Worm (Caenorhabditis elegans) whole organism, L4 larva: ENCODE data around the gene nmad-1.

Source experiments
- T20F7.1 ChIP-seq: fragments of 200-800 bp; sonication (Bioruptor generic); optimal IDR thresholded peaks from 2 replicates; lab custom pipeline; 2018; ENCODE audit warnings: mild to moderate bottlenecking, missing genetic modification characterization, missing compliant biosample characterization
- Y105C5A.15 ChIP-seq: fragments of 200-800 bp; sonication (Bioruptor generic); IDR thresholded peaks from 2 replicates; pipeline ENCODE4 v1.3.6; 2022; ENCODE audit warnings: missing genetic modification characterization, missing compliant biosample characterization
- ZK337.2 ChIP-seq: fragments of 200-800 bp; sonication (Bioruptor generic); IDR thresholded peaks from 2 replicates; pipeline ENCODE4 v1.3.6; 2022; ENCODE audit warnings: missing genetic modification reagents, missing genetic modification characterization, missing compliant biosample characterization
- aha-1 ChIP-seq: fragments of 150-350 bp; peaks from one replicate; lab custom pipeline; 2014; ENCODE audit warnings: missing biosample characterization, missing genetic modification characterization
- aly-2 ChIP-seq: sonication (generic microtip); optimal IDR thresholded peaks from 2 replicates; lab custom pipeline; 2018; ENCODE audit warnings: missing biosample characterization, missing genetic modification characterization
- ama-1 ChIP-seq: fragments of 150-350 bp; optimal IDR thresholded peaks from 2 replicates; lab custom pipeline; 2014; ENCODE audit warnings: inconsistent platforms, mixed read lengths
- arid-1 ChIP-seq: fragments of 200-800 bp; sonication (Bioruptor generic); conservative IDR thresholded peaks from 2 replicates; pipeline ENCODE4 v1.3.6; 2022; ENCODE audit warnings: missing genetic modification reagents, missing genetic modification characterization, missing compliant biosample characterization
- attf-4 ChIP-seq: sonication (generic microtip); optimal IDR thresholded peaks from 3 replicates; lab custom pipeline; 2017; ENCODE audit warnings: missing biosample characterization, missing genetic modification characterization
- ceh-20 ChIP-seq: fragments of 200-800 bp; sonication (Bioruptor generic); IDR thresholded peaks from 2 replicates; pipeline ENCODE4 v1.3.6; 2022; ENCODE audit warnings: missing genetic modification reagents, missing genetic modification characterization, missing compliant biosample characterization
- ceh-32 ChIP-seq: sonication (generic microtip); optimal IDR thresholded peaks from 2 replicates; lab custom pipeline; 2016; ENCODE audit warnings: mild to moderate bottlenecking, missing genetic modification characterization, missing compliant biosample characterization; ENCODE audit not compliant: poor library complexity
- ctbp-1 ChIP-seq: fragments of 200-800 bp; sonication (Bioruptor generic); IDR thresholded peaks from 2 replicates; pipeline ENCODE4 v1.3.6; 2022; ENCODE audit warnings: missing genetic modification reagents, missing genetic modification characterization, missing compliant biosample characterization
- daf-19 ChIP-seq: fragments of 200-800 bp; sonication (Bioruptor generic); conservative IDR thresholded peaks from 2 replicates; pipeline ENCODE4 v1.3.6; 2022; ENCODE audit warnings: missing genetic modification characterization, missing compliant biosample characterization
- dmd-9 ChIP-seq: fragments of 200-800 bp; sonication (Bioruptor generic); IDR thresholded peaks from 2 replicates; pipeline ENCODE4 v1.3.6; 2022; ENCODE audit warnings: missing genetic modification reagents, missing genetic modification characterization, missing compliant biosample characterization
- egl-43 ChIP-seq: fragments of 200-800 bp; sonication (Bioruptor generic); IDR thresholded peaks from 2 replicates; pipeline ENCODE4 v1.3.6; 2022; ENCODE audit warnings: missing genetic modification reagents, missing genetic modification characterization, missing compliant biosample characterization
- hlh-11 ChIP-seq: fragments of 200-800 bp; sonication (Bioruptor generic); optimal IDR thresholded peaks from 2 replicates; lab custom pipeline; 2018; ENCODE audit warnings: mild to moderate bottlenecking, missing genetic modification characterization, missing compliant biosample characterization
- hlh-30 ChIP-seq: sonication (generic microtip); optimal IDR thresholded peaks from 2 replicates; lab custom pipeline; 2017; ENCODE audit warnings: antibody characterized with exemption, mild to moderate bottlenecking, missing genetic modification characterization, missing compliant biosample characterization; ENCODE audit not compliant: insufficient read depth
- lim-7 ChIP-seq: fragments of 200-800 bp; sonication (Bioruptor generic); IDR thresholded peaks from 2 replicates; pipeline ENCODE4 v1.3.6; 2022; ENCODE audit warnings: missing genetic modification characterization, missing compliant biosample characterization
- lin-1 ChIP-seq: fragments of 200-800 bp; sonication (Bioruptor generic); IDR thresholded peaks from 2 replicates; pipeline ENCODE4 v1.3.6; 2022; ENCODE audit warnings: missing genetic modification reagents, missing genetic modification characterization, missing compliant biosample characterization
- lin-15B ChIP-seq: fragments of 150-350 bp; sonication (generic microtip); optimal IDR thresholded peaks from 3 replicates; lab custom pipeline; 2014; ENCODE audit warnings: missing biosample characterization, missing genetic modification characterization
- lin-38 ChIP-seq: fragments of 200-800 bp; sonication (Bioruptor generic); IDR thresholded peaks from 2 replicates; pipeline ENCODE4 v1.3.6; 2022; ENCODE audit warnings: missing genetic modification reagents, missing genetic modification characterization, missing compliant biosample characterization
- lir-3 ChIP-seq: sonication (generic microtip); optimal IDR thresholded peaks from 2 replicates; lab custom pipeline; 2016; ENCODE audit warnings: mild to moderate bottlenecking, missing genetic modification characterization, missing compliant biosample characterization
- madf-9 ChIP-seq: fragments of 200-800 bp; sonication (Bioruptor generic); conservative IDR thresholded peaks from 2 replicates; pipeline ENCODE4 v1.3.6; 2022; ENCODE audit warnings: missing genetic modification reagents, missing genetic modification characterization, missing compliant biosample characterization
- mxl-2 ChIP-seq: fragments of 200-800 bp; sonication (Bioruptor generic); conservative IDR thresholded peaks from 2 replicates; pipeline ENCODE4 v1.3.6; 2022; ENCODE audit warnings: missing genetic modification reagents, missing genetic modification characterization, missing compliant biosample characterization
- mxl-3 ChIP-seq: fragments of 200-800 bp; sonication (Bioruptor generic); optimal IDR thresholded peaks from 2 replicates; lab custom pipeline; 2018; ENCODE audit warnings: mild to moderate bottlenecking, missing genetic modification characterization, missing compliant biosample characterization
- nhr-111 ChIP-seq: fragments of 200-800 bp; sonication (Bioruptor generic); optimal IDR thresholded peaks from 2 replicates; lab custom pipeline; 2018; ENCODE audit warnings: mild to moderate bottlenecking, missing genetic modification characterization, missing compliant biosample characterization
- nhr-28 ChIP-seq: fragments of 150-350 bp; optimal IDR thresholded peaks from 2 replicates; lab custom pipeline; 2014; ENCODE audit warnings: missing biosample characterization, missing genetic modification characterization
- nhr-41 ChIP-seq: fragments of 200-800 bp; sonication (Bioruptor generic); IDR thresholded peaks from 2 replicates; pipeline ENCODE4 v1.3.6; 2022; ENCODE audit warnings: missing genetic modification reagents, missing genetic modification characterization, missing compliant biosample characterization
- pqm-1 ChIP-seq: sonication (generic microtip); optimal IDR thresholded peaks from 2 replicates; lab custom pipeline; 2017; ENCODE audit warnings: missing biosample characterization, missing genetic modification characterization
- rbr-2 ChIP-seq: sonication (generic microtip); optimal IDR thresholded peaks from 2 replicates; lab custom pipeline; 2016; ENCODE audit warnings: missing genotype, missing genetic modification characterization, missing compliant biosample characterization
- set-16 ChIP-seq: fragments of 200-800 bp; sonication (Bioruptor generic); IDR thresholded peaks from 2 replicates; pipeline ENCODE4 v1.3.6; 2022; ENCODE audit warnings: missing genetic modification reagents, missing genetic modification characterization, missing compliant biosample characterization
- spr-3 ChIP-seq: fragments of 200-800 bp; sonication (Bioruptor generic); optimal IDR thresholded peaks from 2 replicates; lab custom pipeline; 2018; ENCODE audit warnings: mild to moderate bottlenecking, missing genetic modification characterization, missing compliant biosample characterization
- tag-97 ChIP-seq: fragments of 200-800 bp; sonication (Bioruptor generic); IDR thresholded peaks from 2 replicates; pipeline ENCODE4 v1.3.6; 2022; ENCODE audit warnings: missing genetic modification characterization, missing compliant biosample characterization
- tra-1 ChIP-seq: fragments of 200-800 bp; sonication (Bioruptor generic); IDR thresholded peaks from 2 replicates; pipeline ENCODE4 v1.3.6; 2022; ENCODE audit warnings: missing genetic modification reagents, missing genetic modification characterization, missing compliant biosample characterization
- unc-39 ChIP-seq: sonication (generic microtip); optimal IDR thresholded peaks from 2 replicates; lab custom pipeline; 2017; ENCODE audit warnings: missing biosample characterization, missing genetic modification characterization
- unc-62 ChIP-seq, 3 experiments: fragments of 150-350 bp in 1 of 3; sonication (generic microtip); optimal IDR thresholded peaks in 2 of 3; peaks in 1 of 3; 1 replicate in 1 of 3; 2 replicates in 2 of 3; lab custom pipeline; 2014 to 2017; ENCODE audit warnings: missing biosample characterization in 3 of 3, missing genetic modification characterization in 3 of 3, missing genetic modification reagents in 3 of 3, missing genotype in 1 of 3
- zag-1 ChIP-seq: fragments of 150-350 bp; optimal IDR thresholded peaks from 2 replicates; lab custom pipeline; 2014; ENCODE audit warnings: missing biosample characterization, missing genetic modification characterization
- zfp-3 ChIP-seq: fragments of 200-800 bp; sonication (Bioruptor generic); conservative IDR thresholded peaks from 2 replicates; pipeline ENCODE4 v1.3.6; 2022; ENCODE audit warnings: missing genetic modification reagents, missing genetic modification characterization, missing compliant biosample characterization
- ztf-11 ChIP-seq: fragments of 150-350 bp; optimal IDR thresholded peaks from 2 replicates; lab custom pipeline; 2014; ENCODE audit warnings: missing biosample characterization, missing genetic modification characterization
- ztf-7 ChIP-seq: fragments of 150-350 bp; optimal IDR thresholded peaks from 2 replicates; lab custom pipeline; 2014; ENCODE audit warnings: missing biosample characterization, missing genetic modification characterization

The nmad-1 gene

DNA sequence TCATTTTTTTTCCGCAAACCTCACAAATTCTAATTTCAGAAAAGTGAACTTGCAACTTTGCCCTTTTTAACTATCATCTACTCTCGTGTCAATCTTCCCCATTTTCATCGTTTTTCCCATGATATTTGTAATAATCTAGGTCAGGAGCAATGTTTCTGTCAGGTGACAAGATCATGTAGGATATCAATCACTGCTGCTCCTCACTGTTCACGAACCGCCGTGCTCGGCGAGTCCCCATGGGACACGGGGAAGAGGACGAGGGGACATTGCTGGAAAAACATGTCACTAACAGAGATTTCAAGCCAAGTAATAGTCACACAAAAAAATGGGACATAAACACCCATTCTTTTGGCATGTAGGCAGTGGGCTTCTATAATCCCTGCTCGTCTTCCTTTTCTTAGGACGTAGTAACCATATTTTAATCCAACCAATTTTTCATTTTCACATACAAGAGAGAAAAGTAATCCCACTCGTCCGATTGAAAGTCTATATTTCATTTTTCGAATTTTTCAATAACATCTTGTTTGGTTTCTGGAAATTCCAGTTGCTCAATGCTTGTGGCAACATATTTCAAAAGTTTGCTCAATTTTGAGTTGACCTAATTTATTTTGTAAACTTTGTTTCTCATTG lies 16.2 kb upstream of the nmad-1 start:
- peak; percentile 48; the same call in 1 of the 2 replicates for TF ChIP-seq ceh-20 (GFP tag; lab: Robert Waterston, UW)
- no peak for TF ChIP-seq ama-1 (lab: Kevin White, UChicago)
- TF ChIP-seq daf-19 (GFP tag; lab: Robert Waterston, UW), result no peak
- TF ChIP-seq T20F7.1 (GFP tag; lab: Kevin White, UChicago), result no peak
- TF ChIP-seq ceh-32 (tag; lab: Kevin White, UChicago), result no peak
- TF ChIP-seq tag-97 (GFP tag; lab: Robert Waterston, UW), result no peak
- peak in 1 of 2 experiments; percentile 86 for TF ChIP-seq unc-62 (GFP tag; optimal IDR thresholded peaks at IDR 0.05 in 1 of 2; lab: Kevin White, UChicago)
- TF ChIP-seq unc-62 (tag; optimal IDR thresholded peaks at IDR 0.05; lab: Kevin White, UChicago), result no peak
- no peak for TF ChIP-seq madf-9 (GFP tag; lab: Robert Waterston, UW)
- no peak for TF ChIP-seq ztf-11 (tag; lab: Kevin White, UChicago)
- peak; percentile 10 for TF ChIP-seq hlh-30
- no peak for TF ChIP-seq lir-3 (tag; lab: Kevin White, UChicago)
- TF ChIP-seq attf-4 (tag; lab: Kevin White, UChicago), result no peak
- TF ChIP-seq unc-39 (tag; lab: Kevin White, UChicago), result no peak
- no peak for TF ChIP-seq ctbp-1 (GFP tag; lab: Robert Waterston, UW)
- TF ChIP-seq zag-1, result no peak
- TF ChIP-seq lin-15B (tag; lab: Kevin White, UChicago), result no peak
- no peak for TF ChIP-seq lin-1 (GFP tag; lab: Robert Waterston, UW)
- TF ChIP-seq ztf-7 (tag; lab: Kevin White, UChicago), result no peak

DNA sequence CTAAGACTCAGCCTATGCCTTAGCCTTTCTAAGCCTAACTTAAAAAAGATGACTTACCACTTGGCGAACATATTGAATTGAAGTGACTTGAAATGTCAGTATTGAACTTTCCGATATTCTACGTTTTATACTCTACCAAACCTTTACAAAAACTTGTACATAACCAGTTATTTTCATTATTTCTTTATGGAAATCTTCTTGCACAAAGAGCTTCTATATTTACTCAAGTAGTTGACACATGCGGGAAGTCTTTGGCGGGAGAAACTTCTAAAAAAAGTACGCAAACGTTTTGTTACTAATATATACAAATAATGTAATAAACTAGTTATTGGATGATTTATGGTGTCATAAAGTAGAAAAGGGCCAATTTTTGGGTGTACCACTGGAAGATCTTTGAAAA lies 13.9 kb upstream of the nmad-1 start, which contains the start of gene nspb-12:
nspb-12 (minus strand) TSS at position 101 of the 400 bp plus-strand sequence.
- TF ChIP-seq nhr-111 (GFP tag; lab: Kevin White, UChicago) (no peak), aha-1 (tag; lab: Kevin White, UChicago) (peak; percentile 1)

- no peak for TF ChIP-seq tra-1 (GFP tag; lab: Robert Waterston, UW)
- TF ChIP-seq egl-43 (GFP tag; lab: Robert Waterston, UW), result peak; percentile 55; the same call in 1 of the 2 replicates
- no peak for TF ChIP-seq pqm-1 (tag; lab: Kevin White, UChicago)
- no peak for TF ChIP-seq tag-97 (GFP tag; lab: Robert Waterston, UW)
- TF ChIP-seq arid-1 (GFP tag; lab: Robert Waterston, UW), result 0 out of 2 replicates have a peak, but pooled peaks have one; percentile 35
- TF ChIP-seq rbr-2 (tag; lab: Kevin White, UChicago), result no peak
These were observed 13.5 kb upstream of the nmad-1 start for ce11 chrIII:5568265-5568664.

DNA sequence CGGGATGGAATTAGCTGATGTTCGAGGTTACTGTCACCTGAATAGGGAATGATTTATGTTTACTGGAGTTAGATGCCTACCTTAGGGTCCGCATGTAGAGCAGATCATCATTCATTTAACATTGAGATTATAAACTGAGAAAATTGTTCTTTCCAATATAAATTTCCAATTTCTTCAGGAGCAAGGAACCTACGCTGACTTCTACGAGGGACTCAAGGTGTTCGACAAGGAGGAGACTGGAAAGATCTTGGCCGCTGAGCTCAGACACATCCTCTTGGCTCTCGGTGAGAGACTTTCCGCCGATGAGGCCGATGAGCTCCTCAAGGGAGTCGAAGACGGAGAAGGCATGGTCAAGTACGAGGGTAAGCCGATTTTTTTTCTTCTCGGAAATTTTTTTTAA lies 11.8 kb upstream of the nmad-1 start:
- TF ChIP-seq madf-9 (GFP tag; lab: Robert Waterston, UW), result no peak
- TF ChIP-seq unc-62 (GFP tag; optimal IDR thresholded peaks at IDR 0.05 in 1 of 2; lab: Kevin White, UChicago), result peak in 1 of 2 experiments; percentile 68
- TF ChIP-seq unc-62 (tag; optimal IDR thresholded peaks at IDR 0.05; lab: Kevin White, UChicago), result no peak
- TF ChIP-seq set-16 (GFP tag; lab: Robert Waterston, UW), result peak; percentile 50
- TF ChIP-seq, all 104 proteins: peak for 2

- TF ChIP-seq nhr-28 (tag; lab: Kevin White, UChicago) (no peak), ceh-32 (tag; lab: Kevin White, UChicago) (no peak)
These were observed 11.0 kb upstream of the nmad-1 start for ce11 chrIII:5565699-5566098.

DNA sequence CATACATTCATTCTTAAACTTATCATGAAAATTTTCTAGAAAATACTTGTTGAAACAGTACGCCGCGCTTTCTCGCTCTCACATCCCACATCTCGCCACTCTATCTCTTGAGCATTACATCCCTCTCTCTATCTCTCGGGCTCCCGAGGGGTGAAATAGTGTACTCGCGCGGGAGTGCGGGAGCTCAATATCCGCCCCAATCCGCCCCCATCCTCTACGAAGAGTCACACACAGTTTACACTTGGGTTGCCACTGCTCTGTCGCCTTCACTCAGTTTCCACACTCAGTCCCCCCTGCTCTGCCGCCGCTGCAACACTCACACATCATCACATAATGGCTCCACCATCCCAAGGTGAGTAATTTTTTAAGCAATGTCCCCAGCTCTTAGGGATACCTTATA lies 10.1 kb upstream of the nmad-1 start, which contains the start of gene mlc-3:
mlc-3 (plus strand) TSS at position 227 of the 400 bp plus-strand sequence.
- TF ChIP-seq aly-2 (no peak), lim-7 (GFP tag; lab: Robert Waterston, UW) (0 out of 2 replicates have a peak, but pooled peaks have one; percentile 16), ceh-32 (tag; lab: Kevin White, UChicago) (no peak), hlh-11 (tag; lab: Kevin White, UChicago) (peak; percentile 36), mxl-3 (GFP tag; lab: Kevin White, UChicago) (no peak), mxl-2 (GFP tag; lab: Robert Waterston, UW) (no peak), spr-3 (GFP tag; lab: Kevin White, UChicago) (no peak), unc-62 (GFP tag; optimal IDR thresholded peaks at IDR 0.05 in 1 of 2; lab: Kevin White, UChicago) (no peak), unc-62 (tag; optimal IDR thresholded peaks at IDR 0.05; lab: Kevin White, UChicago) (no peak), arid-1 (GFP tag; lab: Robert Waterston, UW) (no peak), aha-1 (tag; lab: Kevin White, UChicago) (peak; percentile 20), set-16 (GFP tag; lab: Robert Waterston, UW) (peak; percentile 43; the same call in 1 of the 2 replicates), lin-38 (GFP tag; lab: Robert Waterston, UW) (no peak), dmd-9 (GFP tag; lab: Robert Waterston, UW) (no peak), Y105C5A.15 (GFP tag; lab: Robert Waterston, UW) (no peak), nhr-41 (no peak), ZK337.2 (GFP tag; lab: Robert Waterston, UW) (0 out of 2 replicates have a peak, but pooled peaks have one; percentile 15), zfp-3 (GFP tag; lab: Robert Waterston, UW) (no peak)
